Worm (Caenorhabditis elegans): ENCODE results near the gene col-120.

col-120 gene

DNA sequence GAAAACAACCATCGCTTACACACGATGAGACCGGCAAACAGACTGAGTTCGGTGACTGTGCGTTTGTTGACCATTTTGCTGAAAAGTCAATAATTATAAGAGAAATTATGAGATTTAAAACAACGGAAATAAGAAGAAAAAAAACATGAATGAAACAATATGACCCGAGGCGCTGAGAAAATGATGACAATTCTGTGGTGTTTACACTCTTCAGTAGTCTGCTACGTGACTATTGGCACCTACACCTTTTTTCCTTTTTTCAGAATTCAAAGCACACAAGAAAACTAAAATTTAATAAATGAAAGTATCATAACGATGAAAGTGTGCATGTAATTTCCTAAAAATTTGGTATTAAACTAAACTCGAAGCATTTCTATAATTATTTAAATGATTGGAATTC is 1.9 kb downstream of the col-120 start, which contains the start of gene Y11D7A.10:
Y11D7A.10 (minus strand) TSS at position 82 of the 400 bp plus-strand sequence.
- TF ChIP-seq rbr-2 (tag; optimal IDR thresholded peaks at IDR 0.05) (no peak), F37D6.2 (tag; optimal IDR thresholded peaks at IDR 0.05) (no peak), aha-1 (tag) (peak; percentile 92), lin-13 (GFP tag; optimal IDR thresholded peaks at IDR 0.05) (no peak), hlh-30 (tag; optimal IDR thresholded peaks at IDR 0.05; ENCODE audit: insufficient read depth) (peak; percentile 6), hif-1 (tag; optimal IDR thresholded peaks at IDR 0.05) (peak; percentile 72 to 89), daf-16 (GFP tag; optimal IDR thresholded peaks at IDR 0.05) (no peak), daf-16 (tag; optimal IDR thresholded peaks at IDR 0.05) (peak; percentile 55)

ce11 chrIV:9258547-9258946 is 3.0 kb downstream of the col-120 start:
- peak; percentile 4 for TF ChIP-seq mxl-3 (GFP tag; optimal IDR thresholded peaks at IDR 0.05)
- no peak for TF ChIP-seq cey-2 (tag; optimal IDR thresholded peaks at IDR 0.05; ENCODE audit: borderline replicate concordance, insufficient read depth)
- no peak for TF ChIP-seq nhr-28 (tag; optimal IDR thresholded peaks at IDR 0.05)
- peak in 1 of 2 experiments; percentile 14 for TF ChIP-seq hif-1 (tag; optimal IDR thresholded peaks at IDR 0.05)
- no peak for TF ChIP-seq skn-1 (tag; optimal IDR thresholded peaks at IDR 0.05)
- TF ChIP-seq zfp-3 (GFP tag; conservative IDR thresholded peaks at IDR 0.05) = no peak
- no peak for TF ChIP-seq egl-43 (GFP tag; IDR thresholded peaks at IDR 0.05)
- no peak for TF ChIP-seq R02D3.7 (tag; optimal IDR thresholded peaks at IDR 0.05)
- no peak for TF ChIP-seq daf-12 (tag; optimal IDR thresholded peaks at IDR 0.05)
- TF ChIP-seq nhr-11 (tag; optimal IDR thresholded peaks at IDR 0.05) = no peak
- peak; percentile 93 for TF ChIP-seq ama-1 (optimal IDR thresholded peaks at IDR 0.05)
- TF ChIP-seq ztf-7 (tag; optimal IDR thresholded peaks at IDR 0.05) = no peak
- no peak for TF ChIP-seq egl-27 (tag; optimal IDR thresholded peaks at IDR 0.05)
- TF ChIP-seq nhr-77 (tag; optimal IDR thresholded peaks at IDR 0.05) = no peak
- TF ChIP-seq hmg-1.1 (GFP tag; IDR thresholded peaks at IDR 0.05) = no peak
- TF ChIP-seq nhr-48 (tag; optimal IDR thresholded peaks at IDR 0.05) = peak; percentile 25
- no peak for TF ChIP-seq nhr-111 (GFP tag; optimal IDR thresholded peaks at IDR 0.05)
- TF ChIP-seq mep-1 (tag; optimal IDR thresholded peaks at IDR 0.05) = peak; percentile 9

ce11 chrIV:9256865-9257264 is 4.7 kb downstream of the col-120 start:
- TF ChIP-seq daf-8 (GFP tag; IDR thresholded peaks at IDR 0.05) (no peak), aha-1 (tag) (peak; percentile 76), spr-3 (GFP tag; optimal IDR thresholded peaks at IDR 0.05) (no peak), Y75B8A.6 (GFP tag; IDR thresholded peaks at IDR 0.05) (no peak), zfp-2 (tag; optimal IDR thresholded peaks at IDR 0.05) (no peak), fkh-10 (GFP tag; optimal IDR thresholded peaks at IDR 0.05) (no peak)

ce11 chrIV:9256017-9256416 is 5.6 kb downstream of the col-120 start, which contains the start of gene Y11D7A.9:
TSS of gene Y11D7A.9 (minus strand) at chrIV:9256117.
- TF ChIP-seq mdl-1 (tag; optimal IDR thresholded peaks at IDR 0.05) (no peak), nhr-42 (GFP tag; IDR thresholded peaks at IDR 0.05) (no peak)

- TF ChIP-seq F26F4.8 (GFP tag; conservative IDR thresholded peaks at IDR 0.05) (no peak), tag-97 (GFP tag; IDR thresholded peaks at IDR 0.05) (no peak), dmd-9 (GFP tag; IDR thresholded peaks at IDR 0.05) (no peak)
Observed at ce11 chrIV:9251079-9251478, 10.5 kb downstream of the col-120 start, which contains the start of gene Y11D7A.8. TSS of gene Y11D7A.8 (plus strand) at chrIV:9251379.
